Worm (Caenorhabditis elegans): ENCODE measurements around the gene nlg-1.

The nlg-1 gene

DNA sequence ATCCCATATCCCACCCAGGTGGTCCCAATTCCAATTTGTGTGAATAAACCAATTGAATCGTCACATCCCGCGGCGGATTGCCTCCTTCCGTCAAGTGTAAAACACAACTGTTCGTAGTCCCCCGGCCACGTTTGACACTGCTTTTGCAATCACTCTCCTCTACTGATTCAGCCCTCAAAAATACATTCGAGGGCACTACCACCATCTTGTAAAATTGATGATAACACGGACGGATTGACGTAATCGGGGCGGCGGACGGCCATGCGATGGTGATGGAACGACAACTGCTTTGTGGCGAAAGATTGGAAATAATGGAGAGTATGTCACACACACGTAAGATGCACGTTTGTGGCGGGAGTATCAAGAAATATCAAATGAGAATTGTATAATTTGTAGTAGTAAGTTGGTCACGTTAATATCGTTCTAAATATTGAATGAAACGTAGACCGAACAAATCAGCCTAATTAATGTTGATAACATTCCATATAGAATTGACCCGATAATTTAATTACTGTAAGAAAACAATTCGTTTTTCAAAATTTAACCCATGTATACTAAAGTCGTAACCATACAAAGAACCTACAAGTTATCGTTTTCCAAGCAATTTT is 7.5 kb upstream of the nlg-1 start:
- TF ChIP-seq F44E2.7 (GFP tag; IDR thresholded peaks at IDR 0.05) (0 out of 2 replicates have a peak, but pooled peaks have one; percentile 23), lin-39 (tag; optimal IDR thresholded peaks at IDR 0.05) (no peak), unc-62 (GFP tag; optimal IDR thresholded peaks at IDR 0.05 in 1 of 2) (peak in 1 of 2 experiments; percentile 92), unc-62 (tag; optimal IDR thresholded peaks at IDR 0.05) (no peak), daf-16 (GFP tag; optimal IDR thresholded peaks at IDR 0.05) (peak in 1 of 2 experiments; percentile 40), daf-16 (tag; optimal IDR thresholded peaks at IDR 0.05) (no peak), mxl-3 (GFP tag; optimal IDR thresholded peaks at IDR 0.05) (peak; percentile 16), aly-2 (tag; optimal IDR thresholded peaks at IDR 0.05) (no peak), mes-2 (tag; optimal IDR thresholded peaks at IDR 0.05; ENCODE audit: poor library complexity, severe bottlenecking) (no peak), zip-2 (tag; optimal IDR thresholded peaks at IDR 0.05) (no peak)

DNA sequence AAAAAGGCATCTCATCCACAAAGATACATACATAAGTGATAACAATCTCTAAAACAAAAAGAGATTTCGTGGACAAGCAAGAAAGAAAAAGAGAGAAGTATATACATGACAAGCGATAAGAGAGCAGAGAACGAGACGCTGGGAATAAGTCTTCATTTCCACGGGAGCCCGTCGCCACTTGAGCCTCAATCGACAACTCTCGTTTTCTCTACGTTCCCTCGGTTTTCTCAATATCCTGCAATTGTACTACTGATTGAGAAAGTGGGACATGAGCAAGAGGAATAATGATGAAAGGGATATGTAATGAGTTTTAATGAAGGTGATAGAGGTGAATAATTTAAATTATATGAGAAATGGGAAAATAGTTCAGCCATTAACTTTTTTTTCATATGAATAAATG is 6.6 kb upstream of the nlg-1 start:
- no peak for TF ChIP-seq nhr-10 (tag; optimal IDR thresholded peaks at IDR 0.05)
- TF ChIP-seq lin-13 (GFP tag; optimal IDR thresholded peaks at IDR 0.05) = no peak
- TF ChIP-seq ceh-32 (tag; optimal IDR thresholded peaks at IDR 0.05; ENCODE audit: poor library complexity) = no peak
- no peak for TF ChIP-seq zfp-3 (GFP tag; conservative IDR thresholded peaks at IDR 0.05)
- no peak for TF ChIP-seq pqm-1 (tag; optimal IDR thresholded peaks at IDR 0.05)
- TF ChIP-seq jun-1 (tag; optimal IDR thresholded peaks at IDR 0.05) = no peak
- no peak for TF ChIP-seq nhr-28 (tag; optimal IDR thresholded peaks at IDR 0.05)
- no peak for TF ChIP-seq lin-29 (GFP tag; IDR thresholded peaks at IDR 0.05)
- TF ChIP-seq lin-38 (GFP tag; IDR thresholded peaks at IDR 0.05) = no peak
- TF ChIP-seq aha-1 (tag) = no peak
- no peak for TF ChIP-seq unc-62 (GFP tag; optimal IDR thresholded peaks at IDR 0.05 in 1 of 2)
- TF ChIP-seq unc-62 (tag; optimal IDR thresholded peaks at IDR 0.05) = no peak
- TF ChIP-seq madf-5 (GFP tag; IDR thresholded peaks at IDR 0.05) = no peak
- no peak for TF ChIP-seq nhr-76 (tag; optimal IDR thresholded peaks at IDR 0.05)
- TF ChIP-seq tra-1 (GFP tag; IDR thresholded peaks at IDR 0.05) = no peak
- TF ChIP-seq ama-1 (optimal IDR thresholded peaks at IDR 0.05) = no peak

DNA sequence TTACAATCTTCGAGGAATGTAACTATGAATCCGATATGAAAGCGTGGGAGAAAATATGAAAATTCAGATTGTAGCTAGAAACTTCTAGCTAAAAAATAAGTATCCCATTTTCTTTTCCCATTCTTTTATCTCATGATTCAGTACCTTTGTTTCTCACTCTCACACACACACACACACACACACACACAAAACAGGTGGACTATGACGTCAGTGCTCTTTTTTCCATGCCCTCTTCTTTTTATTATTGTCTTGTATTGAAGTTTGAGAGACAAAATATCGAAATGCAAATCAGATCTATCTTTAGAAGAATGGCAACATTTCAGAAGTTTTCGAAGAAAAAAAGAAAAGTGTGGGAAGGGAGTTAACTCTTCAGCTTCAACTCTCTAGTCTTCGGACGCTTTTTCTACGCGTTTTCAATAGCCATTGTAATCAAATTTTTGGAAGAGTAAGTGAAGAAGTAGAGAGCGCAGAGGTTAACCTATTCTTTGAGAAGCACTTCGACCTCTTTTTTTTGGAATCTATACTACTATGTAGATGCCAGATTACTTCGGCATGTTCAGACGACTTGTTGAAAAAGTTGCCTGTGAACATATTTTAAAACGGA is 3.0 kb upstream of the nlg-1 start:
- TF ChIP-seq nhr-11 (tag; optimal IDR thresholded peaks at IDR 0.05) = peak; percentile 18
- no peak for TF ChIP-seq jun-1 (tag; optimal IDR thresholded peaks at IDR 0.05)
- TF ChIP-seq pqm-1 (tag; optimal IDR thresholded peaks at IDR 0.05) = no peak
- peak; percentile 32 for TF ChIP-seq ces-1 (GFP tag; optimal IDR thresholded peaks at IDR 0.05)
- peak; percentile 42 for TF ChIP-seq fkh-10 (GFP tag; optimal IDR thresholded peaks at IDR 0.05)
- TF ChIP-seq lin-39 (tag; optimal IDR thresholded peaks at IDR 0.05) = no peak

DNA sequence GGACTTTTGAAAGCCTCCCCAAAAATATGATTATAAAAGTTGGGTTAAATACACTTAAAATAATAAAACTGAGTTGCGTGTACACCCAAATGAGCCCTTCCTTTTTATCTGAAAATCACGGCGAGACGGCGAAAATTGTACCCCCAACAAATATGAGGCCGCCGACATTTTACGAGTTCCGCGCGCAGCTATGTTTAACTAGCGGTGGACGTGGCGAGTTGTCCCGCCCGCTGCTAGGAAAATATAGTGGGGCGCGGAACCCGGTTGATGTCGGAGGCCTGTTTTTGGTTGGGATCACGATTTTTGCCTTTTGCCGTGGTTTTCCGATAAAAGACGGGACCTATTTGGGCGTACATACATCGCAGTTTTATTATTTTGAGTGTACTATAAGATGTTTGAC is 2.1 kb upstream of the nlg-1 start:
- TF ChIP-seq lin-39 (tag; optimal IDR thresholded peaks at IDR 0.05) = no peak
- no peak for TF ChIP-seq T26A8.4 (GFP tag; IDR thresholded peaks at IDR 0.05)
- no peak for TF ChIP-seq F26F4.8 (GFP tag; conservative IDR thresholded peaks at IDR 0.05)
- TF ChIP-seq D1046.2 (GFP tag; IDR thresholded peaks at IDR 0.05) = no peak
- no peak for TF ChIP-seq lir-3 (tag; optimal IDR thresholded peaks at IDR 0.05)
- no peak for TF ChIP-seq ceh-20 (GFP tag; IDR thresholded peaks at IDR 0.05)
- no peak for TF ChIP-seq pha-4 (GFP tag; IDR thresholded peaks at IDR 0.05)
- TF ChIP-seq pha-4 (tag; optimal IDR thresholded peaks at IDR 0.05) = no peak
- no peak for TF ChIP-seq ztf-7 (tag; optimal IDR thresholded peaks at IDR 0.05)
- TF ChIP-seq lin-13 (GFP tag; optimal IDR thresholded peaks at IDR 0.05) = no peak

DNA sequence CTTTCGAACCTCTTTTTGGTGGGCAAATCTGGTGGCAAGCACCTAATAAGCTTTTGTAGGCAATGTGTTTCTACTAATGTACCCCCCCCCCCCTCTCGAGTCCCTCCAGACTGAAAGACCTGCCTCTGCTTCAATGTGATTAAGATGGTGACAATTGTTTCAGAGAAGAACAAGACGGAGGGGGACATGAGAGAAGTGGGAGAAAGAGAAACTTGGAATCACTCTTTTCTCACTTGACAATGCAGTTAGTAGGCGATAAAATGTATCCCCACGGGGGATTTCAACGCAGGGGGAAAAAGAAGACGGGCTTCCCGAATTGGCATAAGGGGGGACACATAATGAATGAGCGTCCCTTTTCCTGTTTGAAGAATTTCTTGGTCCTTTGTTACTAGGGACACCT is 1.3 kb upstream of the nlg-1 start:
- TF ChIP-seq aha-1 (tag) (peak; percentile 14), hmg-1.1 (GFP tag; IDR thresholded peaks at IDR 0.05) (peak; percentile 27; the same call in 1 of the 2 replicates), unc-130 (GFP tag; optimal IDR thresholded peaks at IDR 0.05) (no peak)
